Worm (Caenorhabditis elegans): Measurements from ENCODE around the gene Y43H11AL.1.

ce11 chrII:178993-179392 is 53.5 kb downstream of the Y43H11AL.1 start, which contains the start of gene T01D1.4:
- TF ChIP-seq flt-1 (GFP tag; IDR thresholded peaks at IDR 0.05): no peak
- no peak for TF ChIP-seq med-1 (GFP tag; optimal IDR thresholded peaks at IDR 0.05; ENCODE audit: insufficient read depth)
- TF ChIP-seq T22C8.4 (GFP tag; IDR thresholded peaks at IDR 0.05): no peak
- TF ChIP-seq ztf-23 (GFP tag; IDR thresholded peaks at IDR 0.05): no peak
- no peak for TF ChIP-seq tab-1 (GFP tag; IDR thresholded peaks at IDR 0.05)
- TF ChIP-seq klf-2 (GFP tag; conservative IDR thresholded peaks at IDR 0.05): no peak
- TF ChIP-seq ref-1 (GFP tag; conservative IDR thresholded peaks at IDR 0.05): no peak
- TF ChIP-seq cog-1 (tag; optimal IDR thresholded peaks at IDR 0.05): no peak

Measured in whole organism, midembryonic.